Worm (Caenorhabditis elegans) whole organism, L1 larva: ENCODE data around the gene alh-2.

Experiments
- mep-1 ChIP-seq: fragments of 150-350 bp; optimal IDR thresholded peaks from 2 replicates; lab custom pipeline; 2014; ENCODE audit warnings: missing biosample characterization, missing genetic modification characterization
- sptf-1 ChIP-seq: fragments of 150-350 bp; optimal IDR thresholded peaks from 2 replicates; lab custom pipeline; 2014; ENCODE audit warnings: missing biosample characterization, missing genetic modification characterization
- ztf-11 ChIP-seq, 2 experiments: sonication (generic microtip); optimal IDR thresholded peaks; 2 replicates each; lab custom pipeline; 2016 to 2017; ENCODE audit warnings: missing genetic modification characterization in 2 of 2, missing biosample characterization in 1 of 2, missing compliant biosample characterization in 1 of 2

- no peak for TF ChIP-seq mep-1 (tag; lab: Kevin White, UChicago)
- no peak for TF ChIP-seq ztf-11 (tag; optimal IDR thresholded peaks at IDR 0.05; lab: Kevin White, UChicago)
- no peak for TF ChIP-seq sptf-1 (tag; lab: Kevin White, UChicago)
Observed at ce11 chrV:1629329-1629728, 14.6 kb upstream of the alh-2 start, which contains the start of gene nhr-238.
